Fruit fly (Drosophila melanogaster) whole organism, prepupa: ENCODE measurements around the gene Nufip.

Experiments used
- CG1621 ChIP-seq: fragments of 200-800 bp; sonication (Bioruptor generic); optimal IDR thresholded peaks from 3 replicates; lab custom pipeline; 2018; ENCODE audit warnings: missing biosample characterization, mild to moderate bottlenecking, missing genetic modification characterization
- CG31627 ChIP-seq: fragments of 200-800 bp; sonication (Bioruptor generic); optimal IDR thresholded peaks from 3 replicates; lab custom pipeline; 2016; ENCODE audit warnings: missing biosample characterization, missing genetic modification characterization
- CG3919 ChIP-seq: fragments of 200-800 bp; sonication (Bioruptor generic); optimal IDR thresholded peaks from 3 replicates; lab custom pipeline; 2016; ENCODE audit warnings: missing biosample characterization, missing genetic modification characterization
- CG6854 ChIP-seq: fragments of 200-800 bp; sonication (Bioruptor generic); optimal IDR thresholded peaks from 2 replicates; lab custom pipeline; 2017; ENCODE audit warnings: missing biosample characterization, mild to moderate bottlenecking, missing genetic modification characterization
- Sox102F ChIP-seq: fragments of 200-800 bp; sonication (Bioruptor generic); optimal IDR thresholded peaks from 2 replicates; lab custom pipeline; 2016; ENCODE audit warnings: missing biosample characterization, mild to moderate bottlenecking, missing genetic modification characterization
- dac ChIP-seq: fragments of 200-800 bp; sonication (Bioruptor generic); optimal IDR thresholded peaks from 2 replicates; lab custom pipeline; 2017; ENCODE audit warnings: missing biosample characterization, mild to moderate bottlenecking, missing genetic modification characterization
- esn ChIP-seq: fragments of 200-800 bp; sonication (Bioruptor generic); optimal IDR thresholded peaks from 2 replicates; lab custom pipeline; 2016; ENCODE audit warnings: missing biosample characterization, mild to moderate bottlenecking, missing genetic modification characterization, moderate library complexity
- fkh ChIP-seq: fragments of 200-800 bp; sonication (Bioruptor generic); optimal IDR thresholded peaks from 3 replicates; lab custom pipeline; 2017; ENCODE audit warnings: missing biosample characterization, mild to moderate bottlenecking, missing genetic modification characterization, moderate library complexity
- pdm3 ChIP-seq: fragments of 200-800 bp; sonication (Bioruptor generic); optimal IDR thresholded peaks from 3 replicates; lab custom pipeline; 2016; ENCODE audit warnings: missing biosample characterization, missing genetic modification characterization

dm6 chr3L:18781653-18782629, 33.8 kb upstream of the Nufip start:
- no peak for TF ChIP-seq esn (GFP tag; lab: Kevin White, UChicago)
- TF ChIP-seq CG6854 (GFP tag; lab: Kevin White, UChicago), result no peak
- no peak for TF ChIP-seq Sox102F (GFP tag; lab: Kevin White, UChicago)
- peak; percentile 62 for TF ChIP-seq pdm3 (GFP tag; lab: Kevin White, UChicago)
- no peak for TF ChIP-seq CG31627 (GFP tag; lab: Kevin White, UChicago)
- no peak for TF ChIP-seq CG1621 (tag; lab: Kevin White, UChicago)
- TF ChIP-seq fkh (GFP tag; lab: Kevin White, UChicago), result peak; percentile 71
- no peak for TF ChIP-seq dac (GFP tag; lab: Kevin White, UChicago)
- peak; percentile 36 for TF ChIP-seq CG3919 (GFP tag; lab: Kevin White, UChicago)
